Worm (Caenorhabditis elegans): Measurements from ENCODE around the gene F14D7.2.

The F14D7.2 gene

ce11 chrV:14273019-14273418, 20.5 kb downstream of the F14D7.2 start, which contains the start of gene F40G12.6:
Gene F40G12.6 (minus strand): TSS chrV:14273119.
- TF ChIP-seq elt-3 (tag; optimal IDR thresholded peaks at IDR 0.05), result no peak
- no peak for TF ChIP-seq elt-1 (tag; optimal IDR thresholded peaks at IDR 0.05; ENCODE audit: borderline replicate concordance, insufficient read depth)
- no peak for TF ChIP-seq ceh-83 (GFP tag; optimal IDR thresholded peaks at IDR 0.05)
- TF ChIP-seq blmp-1 (tag; optimal IDR thresholded peaks at IDR 0.05), result no peak
- TF ChIP-seq ceh-43 (GFP tag; optimal IDR thresholded peaks at IDR 0.05), result no peak
- no peak for TF ChIP-seq mab-5 (tag; optimal IDR thresholded peaks at IDR 0.05)
- TF ChIP-seq drap-1 (GFP tag; optimal IDR thresholded peaks at IDR 0.05), result no peak
- TF ChIP-seq hlh-1 (tag; optimal IDR thresholded peaks at IDR 0.05), result no peak
- no peak for TF ChIP-seq ham-2 (GFP tag; optimal IDR thresholded peaks at IDR 0.05)
- no peak for TF ChIP-seq ceh-39 (tag; optimal IDR thresholded peaks at IDR 0.05)
- no peak for TF ChIP-seq sem-2 (GFP tag; optimal IDR thresholded peaks at IDR 0.05)

- no peak for TF ChIP-seq nhr-2 (tag; optimal IDR thresholded peaks at IDR 0.05)
- TF ChIP-seq lin-32 (GFP tag; optimal IDR thresholded peaks at IDR 0.05), result no peak
- TF ChIP-seq nhr-12 (tag; optimal IDR thresholded peaks at IDR 0.05), result no peak
- TF ChIP-seq elt-3 (tag; optimal IDR thresholded peaks at IDR 0.05), result no peak
- no peak for TF ChIP-seq sem-2 (GFP tag; optimal IDR thresholded peaks at IDR 0.05)
- TF ChIP-seq ztf-11 (tag; optimal IDR thresholded peaks at IDR 0.05), result no peak
- no peak for TF ChIP-seq unc-120 (tag; optimal IDR thresholded peaks at IDR 0.05; ENCODE audit: poor library complexity, severe bottlenecking)
- TF ChIP-seq flh-1 (GFP tag; optimal IDR thresholded peaks at IDR 0.05), result no peak
- TF ChIP-seq ceh-43 (GFP tag; optimal IDR thresholded peaks at IDR 0.05), result no peak
- no peak for TF ChIP-seq mab-5 (tag; optimal IDR thresholded peaks at IDR 0.05)
Measured at ce11 chrV:14270729-14271128, 22.8 kb downstream of the F14D7.2 start, which contains the start of gene F40G12.5. Gene F40G12.5 (minus strand): TSS chrV:14270829.

- no peak for TF ChIP-seq nhr-28 (tag; optimal IDR thresholded peaks at IDR 0.05)
- no peak for TF ChIP-seq ceh-83 (GFP tag; optimal IDR thresholded peaks at IDR 0.05)
- no peak for TF ChIP-seq bed-3 (GFP tag; optimal IDR thresholded peaks at IDR 0.05)
- TF ChIP-seq ces-1 (GFP tag; optimal IDR thresholded peaks at IDR 0.05), result no peak
- no peak for TF ChIP-seq lin-13 (tag; optimal IDR thresholded peaks at IDR 0.05)
- TF ChIP-seq elt-1 (tag; optimal IDR thresholded peaks at IDR 0.05; ENCODE audit: borderline replicate concordance, insufficient read depth), result no peak
Measured at ce11 chrV:14268616-14269015, 24.9 kb downstream of the F14D7.2 start, which contains the start of gene F40G12.4. Gene F40G12.4 (minus strand): TSS chrV:14268716.

DNA sequence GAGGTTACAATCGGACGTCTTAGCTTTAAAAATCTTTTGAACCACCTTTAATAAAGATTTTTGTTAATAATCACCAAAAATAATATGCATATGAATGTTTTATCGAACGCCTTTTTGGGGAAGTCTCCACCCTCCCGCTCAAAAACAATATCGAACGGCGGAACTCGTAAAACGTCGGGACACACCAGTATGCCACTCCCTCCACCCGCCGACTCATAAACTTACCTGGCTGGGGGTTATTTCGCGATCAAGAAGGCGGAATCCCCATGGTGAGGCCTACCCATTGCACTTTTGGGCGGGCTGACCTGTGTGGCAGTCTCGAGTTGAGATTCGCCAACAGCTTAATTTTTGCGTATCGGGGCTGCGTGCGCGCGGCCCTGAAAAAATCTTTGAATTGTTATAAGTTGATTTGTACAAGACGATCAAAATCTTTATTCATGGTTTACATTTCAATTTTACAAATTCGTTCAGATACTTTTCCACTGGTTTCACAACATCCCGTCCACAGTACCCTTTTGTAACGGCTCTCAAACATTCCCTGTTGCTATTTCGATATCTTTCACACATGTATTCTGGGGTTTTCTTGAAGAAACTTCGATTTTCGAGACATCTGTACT, 26.1 kb downstream of the F14D7.2 start:
- TF ChIP-seq flh-1 (GFP tag; optimal IDR thresholded peaks at IDR 0.05), result no peak
- no peak for TF ChIP-seq ceh-39 (tag; optimal IDR thresholded peaks at IDR 0.05)
- TF ChIP-seq cnd-1 (tag; optimal IDR thresholded peaks at IDR 0.05), result no peak
- TF ChIP-seq lin-32 (GFP tag; optimal IDR thresholded peaks at IDR 0.05), result no peak
- TF ChIP-seq elt-3 (tag; optimal IDR thresholded peaks at IDR 0.05), result no peak
- no peak for TF ChIP-seq drap-1 (GFP tag; optimal IDR thresholded peaks at IDR 0.05)
- no peak for TF ChIP-seq nhr-237 (tag; optimal IDR thresholded peaks at IDR 0.05)
- no peak for TF ChIP-seq mab-5 (tag; optimal IDR thresholded peaks at IDR 0.05)
- no peak for TF ChIP-seq nhr-28 (tag; optimal IDR thresholded peaks at IDR 0.05)
- TF ChIP-seq bed-3 (GFP tag; optimal IDR thresholded peaks at IDR 0.05), result no peak
- no peak for TF ChIP-seq ham-2 (GFP tag; optimal IDR thresholded peaks at IDR 0.05)
- TF ChIP-seq lin-13 (tag; optimal IDR thresholded peaks at IDR 0.05), result no peak
- TF ChIP-seq unc-120 (tag; optimal IDR thresholded peaks at IDR 0.05; ENCODE audit: poor library complexity, severe bottlenecking), result no peak
- TF ChIP-seq unc-62 (GFP tag; optimal IDR thresholded peaks at IDR 0.05), result no peak

- TF ChIP-seq mab-5 (tag; optimal IDR thresholded peaks at IDR 0.05), result no peak
- TF ChIP-seq sptf-1 (tag; optimal IDR thresholded peaks at IDR 0.05), result no peak
- TF ChIP-seq lin-13 (tag; optimal IDR thresholded peaks at IDR 0.05), result no peak
- no peak for TF ChIP-seq hlh-1 (tag; optimal IDR thresholded peaks at IDR 0.05)
- no peak for TF ChIP-seq ztf-11 (tag; optimal IDR thresholded peaks at IDR 0.05)
- TF ChIP-seq nhr-237 (tag; optimal IDR thresholded peaks at IDR 0.05), result no peak
- no peak for TF ChIP-seq elt-3 (tag; optimal IDR thresholded peaks at IDR 0.05)
- TF ChIP-seq pha-4 (tag; optimal IDR thresholded peaks at IDR 0.05), result no peak
- no peak for TF ChIP-seq unc-39 (tag; optimal IDR thresholded peaks at IDR 0.05)
- no peak for TF ChIP-seq bed-3 (GFP tag; optimal IDR thresholded peaks at IDR 0.05)
Measured at ce11 chrV:14260831-14261230, 32.7 kb downstream of the F14D7.2 start, which contains the start of gene F40G12.2. Gene F40G12.2 (minus strand): TSS chrV:14260931.

ce11 chrV:14256813-14257212, 36.7 kb downstream of the F14D7.2 start, which contains the start of gene sre-8:
Gene sre-8 (plus strand): TSS chrV:14257113.
- TF ChIP-seq sem-2 (GFP tag; optimal IDR thresholded peaks at IDR 0.05) (no peak), mls-2 (tag; optimal IDR thresholded peaks at IDR 0.05) (no peak), lin-32 (GFP tag; optimal IDR thresholded peaks at IDR 0.05) (no peak), unc-39 (tag; optimal IDR thresholded peaks at IDR 0.05) (no peak), ces-1 (GFP tag; optimal IDR thresholded peaks at IDR 0.05) (no peak), sptf-1 (tag; optimal IDR thresholded peaks at IDR 0.05) (no peak), lsy-2 (tag; optimal IDR thresholded peaks at IDR 0.05) (no peak), pha-4 (tag; optimal IDR thresholded peaks at IDR 0.05) (no peak), nhr-237 (tag; optimal IDR thresholded peaks at IDR 0.05) (no peak), elt-3 (tag; optimal IDR thresholded peaks at IDR 0.05) (no peak)

Data from whole organism, mixed stage, embryonic.